Worm (Caenorhabditis elegans): ENCODE data around the gene elo-2.

DNA sequence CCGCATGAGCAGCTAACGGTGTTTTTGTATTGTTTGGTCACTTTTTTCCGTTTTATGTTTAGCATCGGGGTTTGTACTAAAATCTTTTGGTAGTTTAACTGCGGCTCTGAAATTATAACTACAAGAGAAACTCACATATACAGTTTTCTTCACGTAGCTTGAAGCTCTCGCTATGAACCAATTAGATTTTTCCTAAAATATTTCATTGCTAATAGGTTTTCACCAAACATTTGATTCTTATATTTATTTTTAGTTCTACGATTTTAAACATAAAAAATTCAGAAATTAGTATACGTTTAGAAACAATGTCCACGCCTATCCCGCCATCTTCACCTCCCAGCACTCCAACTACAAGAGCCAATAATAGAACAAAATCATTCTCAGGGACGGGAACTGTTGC lies 39.8 kb downstream of the elo-2 start, which contains the start of gene C06A12.3:
- TF ChIP-seq mcd-1 (GFP tag; IDR thresholded peaks at IDR 0.05), result no peak
- TF ChIP-seq unc-130 (GFP tag; optimal IDR thresholded peaks at IDR 0.05), result no peak
- TF ChIP-seq tbp1 (GFP tag; optimal IDR thresholded peaks at IDR 0.05), result no peak
- TF ChIP-seq dpl-1 (GFP tag; optimal IDR thresholded peaks at IDR 0.05), result no peak
- no peak for TF ChIP-seq chd-7 (tag; optimal IDR thresholded peaks at IDR 0.05)
- TF ChIP-seq unc-62 (GFP tag; optimal IDR thresholded peaks at IDR 0.05), result no peak
- no peak for TF ChIP-seq snpc-4 (GFP tag; optimal IDR thresholded peaks at IDR 0.05)
- TF ChIP-seq snpc-4 (tag; optimal IDR thresholded peaks at IDR 0.05), result no peak
- no peak for TF ChIP-seq pha-4 (tag; optimal IDR thresholded peaks at IDR 0.05)
- no peak for TF ChIP-seq efl-1 (GFP tag; optimal IDR thresholded peaks at IDR 0.05)

Measured in whole organism, young adult.